Fruit fly (Drosophila melanogaster): ENCODE results near the gene RpL21.

RpL21 gene

DNA sequence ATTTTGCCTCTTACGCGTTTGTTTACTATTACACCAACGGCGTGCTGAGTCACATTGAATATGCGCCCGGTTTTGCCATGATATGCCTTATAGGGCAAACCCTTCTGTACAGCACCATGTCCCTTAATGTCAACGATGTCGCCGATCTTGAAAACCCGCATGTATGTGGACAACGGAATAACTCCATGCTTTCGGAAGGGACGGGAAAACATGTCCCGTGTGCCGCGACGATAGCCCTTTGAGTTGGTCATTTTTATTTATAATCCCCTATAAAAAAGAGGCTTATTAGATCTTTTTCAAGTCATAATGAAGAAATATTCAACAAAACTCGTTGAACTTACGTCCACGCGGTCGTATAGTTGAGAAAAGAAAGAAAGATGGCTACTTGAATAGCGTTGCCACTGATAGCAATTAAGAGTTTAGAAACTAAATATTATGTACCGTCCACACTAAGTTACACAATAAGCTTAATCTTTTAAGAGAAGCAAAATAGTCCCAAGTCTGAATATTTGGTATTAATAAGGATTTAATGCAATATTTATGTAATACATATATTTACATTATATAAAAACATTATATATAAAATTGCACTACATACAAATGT lies at the start of gene RpL21:
Gene RpL21, minus strand, starts transcription at position 421 of the 604 bp plus-strand sequence.
- no peak for TF ChIP-seq CG8478 (optimal IDR thresholded peaks at IDR 0.05)
- no peak for TF ChIP-seq CTCF (optimal IDR thresholded peaks at IDR 0.05)

DNA sequence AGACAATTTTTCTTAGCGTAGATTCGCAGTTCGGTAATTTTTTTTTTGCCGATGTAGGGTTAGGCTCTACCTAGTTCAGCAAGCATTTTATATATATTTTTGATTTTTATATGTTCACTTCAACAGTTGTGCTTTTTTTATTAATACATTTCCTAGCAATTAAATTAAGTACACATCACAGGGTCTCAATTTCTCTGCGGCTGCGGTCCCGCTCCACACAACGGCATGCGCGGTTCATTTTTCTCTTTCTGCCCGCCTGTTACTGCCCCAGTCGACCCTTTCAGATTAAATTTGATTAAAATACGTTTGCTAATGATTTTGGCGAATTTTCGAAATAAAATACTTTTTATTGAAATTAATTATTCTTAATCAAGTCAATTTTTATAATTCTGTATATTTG lies 45.1 kb upstream of the RpL21 start:
- TF ChIP-seq CTCF (optimal IDR thresholded peaks at IDR 0.05) (no peak), CG8478 (optimal IDR thresholded peaks at IDR 0.05) (no peak)

- TF ChIP-seq CG8478 (optimal IDR thresholded peaks at IDR 0.05) (no peak), CTCF (optimal IDR thresholded peaks at IDR 0.05) (no peak)
These were observed 34.2 kb upstream of the RpL21 start for dm6 chr2L:22281900-22282299.

DNA sequence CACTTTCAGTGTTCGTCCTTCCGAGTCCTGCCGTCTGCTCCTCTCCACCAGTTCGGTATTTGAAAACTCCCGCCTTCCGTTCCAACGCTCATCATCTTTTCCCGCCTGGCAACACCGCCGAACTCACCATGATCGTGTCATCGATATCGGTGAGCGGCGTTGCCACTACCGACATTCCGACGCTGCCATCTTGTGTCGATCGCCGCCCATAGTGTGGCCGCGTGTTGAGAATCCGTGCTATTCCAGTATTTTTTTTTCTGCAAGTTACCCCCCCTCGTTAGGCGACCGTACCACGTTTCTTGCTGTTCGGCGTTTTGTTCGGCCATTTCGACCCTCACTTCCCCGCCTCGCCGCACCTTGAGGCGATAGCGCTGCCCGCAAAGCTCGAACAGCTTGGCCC lies 13.4 kb upstream of the RpL21 start:
- TF ChIP-seq CTCF (optimal IDR thresholded peaks at IDR 0.05) (no peak), CG8478 (optimal IDR thresholded peaks at IDR 0.05) (no peak)

DNA sequence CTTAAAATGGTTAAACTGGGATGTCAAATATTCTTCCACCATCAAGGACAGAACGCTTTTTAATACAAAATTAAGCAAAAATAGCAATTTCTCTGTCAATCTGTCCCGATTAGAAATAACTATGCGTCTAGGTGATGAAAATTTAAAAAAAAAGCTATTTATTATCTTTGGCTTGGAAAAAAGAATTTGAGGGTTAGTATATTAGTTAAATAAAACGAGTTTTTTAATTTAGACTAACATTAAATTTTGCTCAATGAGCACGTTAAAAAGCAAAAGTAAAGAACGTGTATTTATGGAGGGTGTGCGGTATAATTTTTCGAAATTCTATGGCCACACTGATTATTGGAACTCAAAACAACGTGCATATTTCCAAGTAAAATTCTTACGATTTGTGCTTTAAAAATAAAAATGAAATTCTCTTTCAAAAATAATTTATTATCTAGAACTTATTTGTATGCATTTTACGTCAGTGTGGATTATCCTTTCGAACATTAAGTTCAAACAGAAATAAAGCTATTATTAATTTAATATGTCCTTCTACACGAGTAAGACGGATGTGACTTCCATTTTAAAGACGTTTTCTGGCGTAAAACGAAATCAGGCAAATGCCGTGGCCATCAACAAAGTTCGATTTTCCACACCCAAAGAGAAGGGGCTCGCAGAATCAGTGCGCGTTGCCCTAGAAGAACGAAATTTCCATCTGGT lies 2.0 kb upstream of the RpL21 start, which contains the start of gene Tif-IA:
Gene Tif-IA, plus strand, starts transcription at position 307 of the 705 bp plus-strand sequence.
- TF ChIP-seq CG8478 (optimal IDR thresholded peaks at IDR 0.05) (no peak), CTCF (optimal IDR thresholded peaks at IDR 0.05) (no peak)

DNA sequence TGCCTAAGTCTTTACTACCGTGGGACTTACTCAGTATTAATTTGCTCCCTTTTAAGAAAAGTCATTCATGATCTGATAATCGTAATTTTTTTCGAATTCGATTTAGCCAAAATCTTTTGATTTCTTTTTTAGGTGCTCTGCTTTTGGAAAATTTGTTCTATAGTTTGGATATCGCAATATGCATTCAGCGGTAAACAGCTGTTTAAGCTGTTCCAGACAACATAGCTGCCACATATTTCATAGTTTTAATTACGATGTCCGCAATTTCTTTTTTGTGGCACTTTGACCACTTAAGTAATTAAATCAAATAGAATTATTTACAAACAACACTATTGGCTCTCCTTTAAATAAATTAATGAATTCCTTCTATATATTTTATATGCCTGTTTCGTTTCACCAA lies 555 bp upstream of the RpL21 start:
- no peak for TF ChIP-seq CTCF (optimal IDR thresholded peaks at IDR 0.05)
- no peak for TF ChIP-seq CG8478 (optimal IDR thresholded peaks at IDR 0.05)

- no peak for TF ChIP-seq CG8478 (optimal IDR thresholded peaks at IDR 0.05)
- peak in 1 of 2 experiments; percentile 28 for TF ChIP-seq CTCF (optimal IDR thresholded peaks at IDR 0.05)
These were observed 8.0 kb downstream of the RpL21 start, which contains the start of gene Nubpl for dm6 chr2L:22239611-22240219. Nubpl (plus strand) TSS chr2L:22239916.

DNA sequence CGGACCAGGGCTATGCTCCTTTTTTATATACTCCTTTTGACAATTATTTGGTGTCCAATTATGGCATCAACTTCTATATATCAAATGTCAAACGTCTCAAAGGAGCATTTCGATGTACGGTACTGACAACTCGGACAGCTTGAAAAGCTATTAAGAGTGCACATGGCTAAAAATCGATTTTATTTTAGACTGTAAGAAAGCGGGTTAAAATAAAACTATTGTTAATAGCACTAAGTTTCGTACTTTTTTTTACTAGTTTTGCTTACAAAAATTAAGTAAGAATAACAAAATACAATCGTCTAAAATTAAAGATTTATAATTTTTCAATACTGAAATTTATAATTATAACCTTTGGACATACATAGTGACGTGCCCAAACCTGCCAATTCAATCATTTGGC lies 33.4 kb downstream of the RpL21 start, which contains the start of gene Ir40a:
Gene Ir40a, minus strand, starts transcription at position 101 of the 400 bp plus-strand sequence.
- TF ChIP-seq CG8478 (optimal IDR thresholded peaks at IDR 0.05) (no peak), CTCF (optimal IDR thresholded peaks at IDR 0.05) (no peak)
